Worm (Caenorhabditis elegans): ENCODE measurements around the gene R160.6.

DNA sequence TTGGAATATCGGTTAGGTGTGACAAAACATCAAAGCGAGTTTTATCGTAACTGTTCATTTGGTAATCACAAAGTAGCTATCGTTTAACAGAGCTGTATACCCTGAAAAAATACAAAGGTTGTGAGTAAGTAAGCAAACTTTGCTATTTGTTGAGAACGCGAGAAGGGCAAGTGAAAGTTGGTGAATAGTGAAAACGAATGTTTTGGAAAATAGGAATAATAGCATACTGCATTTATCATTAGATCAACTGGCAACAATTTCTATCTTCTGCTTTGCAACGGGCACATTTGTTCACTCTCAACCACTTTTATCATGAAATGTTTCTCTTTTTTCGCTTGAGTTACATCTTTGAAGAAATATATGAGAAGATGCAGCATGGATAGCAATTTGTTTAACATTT lies 44.2 kb downstream of the R160.6 start, which contains the start of gene C24A8.5:
- no peak for TF ChIP-seq zfh-2 (GFP tag; conservative IDR thresholded peaks at IDR 0.05)
- no peak for TF ChIP-seq unc-62 (GFP tag; optimal IDR thresholded peaks at IDR 0.05)
- TF ChIP-seq hrde-1 (tag; optimal IDR thresholded peaks at IDR 0.05; ENCODE audit: borderline replicate concordance): no peak
- TF ChIP-seq Y53G8AR.9 (GFP tag; conservative IDR thresholded peaks at IDR 0.05): no peak
- no peak for TF ChIP-seq fkh-3 (tag; optimal IDR thresholded peaks at IDR 0.05)
- no peak for TF ChIP-seq mcd-1 (GFP tag; IDR thresholded peaks at IDR 0.05)
- TF ChIP-seq aptf-2 (GFP tag; conservative IDR thresholded peaks at IDR 0.05): no peak
- no peak for TF ChIP-seq unc-130 (GFP tag; optimal IDR thresholded peaks at IDR 0.05)
- no peak for TF ChIP-seq ceh-58 (GFP tag; IDR thresholded peaks at IDR 0.05)
- no peak for TF ChIP-seq let-526 (GFP tag; IDR thresholded peaks at IDR 0.05)
- TF ChIP-seq sea-2 (GFP tag; IDR thresholded peaks at IDR 0.05): no peak
- TF ChIP-seq gei-17 (GFP tag; optimal IDR thresholded peaks at IDR 0.05): no peak
- TF ChIP-seq somi-1 (GFP tag; optimal IDR thresholded peaks at IDR 0.05): no peak
- no peak for TF ChIP-seq attf-5 (GFP tag; optimal IDR thresholded peaks at IDR 0.05)

All from whole organism, young adult.